Fruit fly (Drosophila melanogaster) whole organism, embryonic: ENCODE measurements around the gene mRpL51.

Source experiments
- Asciz ChIP-seq: fragments of 200-800 bp; sonication (Bioruptor generic); optimal IDR thresholded peaks from 2 replicates; lab custom pipeline; 2017; ENCODE audit warnings: missing biosample characterization, mild to moderate bottlenecking, missing genetic modification characterization, missing genetic modification reagents
- B-H1 ChIP-seq: fragments of 200-800 bp; sonication (Bioruptor generic); IDR thresholded peaks from 3 replicates; pipeline ENCODE4 v1.3.6; 2022; ENCODE audit warnings: missing biosample characterization, missing genetic modification characterization
- CG11560 ChIP-seq: fragments of 200-800 bp; sonication (Bioruptor generic); IDR thresholded peaks from 3 replicates; pipeline ENCODE4 v1.3.6; 2022; ENCODE audit warnings: missing biosample characterization, missing genetic modification characterization
- CG11723 ChIP-seq: fragments of 200-800 bp; sonication (Bioruptor generic); optimal IDR thresholded peaks from 2 replicates; lab custom pipeline; 2017; ENCODE audit warnings: missing biosample characterization, mild to moderate bottlenecking, missing genetic modification characterization
- CG12071 ChIP-seq: fragments of 200-800 bp; sonication (Bioruptor generic); optimal IDR thresholded peaks from 3 replicates; lab custom pipeline; 2018; ENCODE audit warnings: missing biosample characterization, mild to moderate bottlenecking, missing genetic modification characterization
- CG12104 ChIP-seq: fragments of 200-800 bp; sonication (Bioruptor generic); optimal IDR thresholded peaks from 3 replicates; lab custom pipeline; 2016; ENCODE audit warnings: missing biosample characterization, missing genetic modification characterization
- CG12219 ChIP-seq: fragments of 200-800 bp; sonication (Bioruptor generic); optimal IDR thresholded peaks from 3 replicates; lab custom pipeline; 2018; ENCODE audit warnings: missing biosample characterization, mild to moderate bottlenecking, missing genetic modification characterization
- CG12236 ChIP-seq: fragments of 200-800 bp; sonication (Bioruptor generic); optimal IDR thresholded peaks from 2 replicates; lab custom pipeline; 2016; ENCODE audit warnings: missing biosample characterization, missing genetic modification characterization
- CG13624 ChIP-seq: fragments of 200-800 bp; sonication (Bioruptor generic); optimal IDR thresholded peaks from 2 replicates; lab custom pipeline; 2016; ENCODE audit warnings: missing biosample characterization, missing genetic modification characterization
- CG13894 ChIP-seq: fragments of 200-800 bp; sonication (Bioruptor generic); optimal IDR thresholded peaks from 3 replicates; lab custom pipeline; 2018; ENCODE audit warnings: missing biosample characterization, mild to moderate bottlenecking, missing genetic modification characterization, moderate library complexity
- CG14710 ChIP-seq: fragments of 200-800 bp; sonication (Bioruptor generic); optimal IDR thresholded peaks from 3 replicates; lab custom pipeline; 2019; ENCODE audit warnings: missing biosample characterization, mild to moderate bottlenecking, missing genetic modification characterization, moderate library complexity
- CG15011 ChIP-seq: fragments of 200-800 bp; sonication (Bioruptor generic); optimal IDR thresholded peaks from 3 replicates; lab custom pipeline; 2018; ENCODE audit warnings: missing biosample characterization, mild to moderate bottlenecking, missing genetic modification characterization
- CG17612 ChIP-seq: fragments of 200-800 bp; sonication (Bioruptor generic); IDR thresholded peaks from 2 replicates; pipeline ENCODE4 v1.3.6; 2022; ENCODE audit warnings: missing biosample characterization, missing genetic modification characterization
- CG18262 ChIP-seq: fragments of 200-800 bp; optimal IDR thresholded peaks from 3 replicates; lab custom pipeline; 2019; ENCODE audit warnings: missing biosample characterization, mild to moderate bottlenecking, missing genetic modification characterization, moderate library complexity
- CG18764 ChIP-seq: fragments of 200-800 bp; sonication (Bioruptor generic); optimal IDR thresholded peaks from 3 replicates; lab custom pipeline; 2016; ENCODE audit warnings: missing biosample characterization, missing genetic modification characterization
- CG3065 ChIP-seq: fragments of 200-800 bp; sonication (Bioruptor generic); optimal IDR thresholded peaks from 2 replicates; lab custom pipeline; 2016; ENCODE audit warnings: missing biosample characterization, missing genetic modification characterization
- CG31224 ChIP-seq: fragments of 200-800 bp; sonication (Bioruptor generic); IDR thresholded peaks from 2 replicates; pipeline ENCODE4 v1.3.6; 2022; ENCODE audit warnings: missing biosample characterization, missing genetic modification characterization
- CG33557 ChIP-seq: fragments of 200-800 bp; sonication (Bioruptor generic); optimal IDR thresholded peaks from 2 replicates; lab custom pipeline; 2019; ENCODE audit warnings: missing biosample characterization, mild to moderate bottlenecking, missing genetic modification characterization, moderate library complexity
- CG43689 ChIP-seq: fragments of 200-800 bp; sonication (Bioruptor generic); IDR thresholded peaks from 2 replicates; pipeline ENCODE4 v1.3.6; 2022; ENCODE audit warnings: missing biosample characterization, missing genetic modification characterization
- CG4404 ChIP-seq: fragments of 200-800 bp; sonication (Bioruptor generic); IDR thresholded peaks from 2 replicates; pipeline ENCODE4 v1.3.6; 2022; ENCODE audit warnings: missing biosample characterization, missing genetic modification characterization
- CG7928 ChIP-seq: fragments of 200-800 bp; sonication (Bioruptor generic); optimal IDR thresholded peaks from 2 replicates; lab custom pipeline; 2017; ENCODE audit warnings: missing biosample characterization, mild to moderate bottlenecking, missing genetic modification characterization
- CG8290 ChIP-seq, 3 experiments: fragments of 200-800 bp; sonication (Bioruptor generic); optimal IDR thresholded peaks; 2 replicates each; lab custom pipeline; 2016 to 2019; ENCODE audit warnings: missing biosample characterization in 3 of 3, missing genetic modification characterization in 3 of 3, mild to moderate bottlenecking in 2 of 3, moderate library complexity in 1 of 3
- CG9437 ChIP-seq: fragments of 200-800 bp; sonication (Bioruptor generic); optimal IDR thresholded peaks from 2 replicates; lab custom pipeline; 2018; ENCODE audit warnings: missing biosample characterization, mild to moderate bottlenecking, missing genetic modification characterization
- CG9932 ChIP-seq: fragments of 200-800 bp; sonication (Bioruptor generic); IDR thresholded peaks from 2 replicates; pipeline ENCODE4 v1.3.6; 2022; ENCODE audit warnings: missing biosample characterization, missing genetic modification characterization
- Fer1 ChIP-seq: fragments of 200-800 bp; sonication (Bioruptor generic); optimal IDR thresholded peaks from 2 replicates; lab custom pipeline; 2017; ENCODE audit warnings: missing biosample characterization, mild to moderate bottlenecking, missing genetic modification characterization
- HLH4C ChIP-seq: fragments of 200-800 bp; sonication (Bioruptor generic); IDR thresholded peaks from 3 replicates; pipeline ENCODE4 v1.3.6; 2022; ENCODE audit warnings: missing biosample characterization, missing genetic modification characterization; ENCODE audit not compliant: partially characterized antibody
- Hmr ChIP-seq: fragments of 200-800 bp; sonication (Bioruptor generic); optimal IDR thresholded peaks from 3 replicates; lab custom pipeline; 2017; ENCODE audit warnings: mild to moderate bottlenecking, missing biosample characterization, missing genetic modification reagents, missing genetic modification characterization
- Med ChIP-seq: fragments of 200-800 bp; sonication (Bioruptor generic); peaks from one replicate; lab custom pipeline; 2016; ENCODE audit warnings: missing biosample characterization, missing genetic modification characterization, mild to moderate bottlenecking, inconsistent platforms, moderate library complexity
- Meics ChIP-seq: fragments of 200-800 bp; sonication (Bioruptor generic); optimal IDR thresholded peaks from 2 replicates; lab custom pipeline; 2017; ENCODE audit warnings: missing biosample characterization, mild to moderate bottlenecking, missing genetic modification characterization
- NC2α ChIP-seq: fragments of 200-800 bp; sonication (Bioruptor generic); optimal IDR thresholded peaks from 2 replicates; lab custom pipeline; 2016; ENCODE audit warnings: missing biosample characterization, missing genetic modification characterization
- NC2β ChIP-seq: fragments of 200-800 bp; sonication (Bioruptor generic); optimal IDR thresholded peaks from 2 replicates; lab custom pipeline; 2016; ENCODE audit warnings: missing biosample characterization, missing genetic modification characterization
- Ptx1 ChIP-seq: fragments of 200-800 bp; sonication (Bioruptor generic); IDR thresholded peaks from 2 replicates; pipeline ENCODE4 v1.3.6; 2022; ENCODE audit warnings: missing biosample characterization, missing genetic modification characterization
- Sin3A ChIP-seq: fragments of >200 bp; optimal IDR thresholded peaks from 2 replicates; lab custom pipeline; 2018
- ara ChIP-seq: fragments of 200-800 bp; sonication (Bioruptor generic); IDR thresholded peaks from 2 replicates; pipeline ENCODE4 v1.3.6; 2022; ENCODE audit warnings: missing biosample characterization, missing genetic modification characterization
- bab2 ChIP-seq: fragments of 200-800 bp; sonication (Bioruptor generic); optimal IDR thresholded peaks from 2 replicates; lab custom pipeline; 2016; ENCODE audit warnings: missing biosample characterization, missing genetic modification characterization
- caup ChIP-seq: fragments of 200-800 bp; sonication (Bioruptor generic); optimal IDR thresholded peaks from 3 replicates; lab custom pipeline; 2017; ENCODE audit warnings: missing biosample characterization, mild to moderate bottlenecking, missing genetic modification characterization, moderate library complexity; ENCODE audit not compliant: severe bottlenecking
- chm ChIP-seq: fragments of 200-800 bp; sonication (Bioruptor generic); IDR thresholded peaks from 2 replicates; pipeline ENCODE4 v1.3.6; 2022; ENCODE audit warnings: missing biosample characterization, missing genetic modification characterization
- ci ChIP-seq: fragments of 200-800 bp; sonication (Bioruptor generic); IDR thresholded peaks from 3 replicates; pipeline ENCODE4 v1.3.6; 2022; ENCODE audit warnings: missing biosample characterization, missing genetic modification characterization
- gce ChIP-seq: fragments of 200-800 bp; sonication (Bioruptor generic); IDR thresholded peaks from 3 replicates; pipeline ENCODE4 v1.3.6; 2022; ENCODE audit warnings: missing biosample characterization, missing genetic modification characterization
- h ChIP-seq: fragments of >200 bp; optimal IDR thresholded peaks from 2 replicates; lab custom pipeline; 2017
- kay ChIP-seq: fragments of 200-800 bp; sonication (Bioruptor generic); optimal IDR thresholded peaks from 2 replicates; lab custom pipeline; 2016; ENCODE audit warnings: missing biosample characterization, missing genetic modification characterization
- ken ChIP-seq: fragments of 200-800 bp; sonication (Bioruptor generic); IDR thresholded peaks from 3 replicates; pipeline ENCODE4 v1.3.6; 2022; ENCODE audit warnings: missing biosample characterization, missing genetic modification characterization
- klu ChIP-seq: fragments of 200-800 bp; sonication (Bioruptor generic); IDR thresholded peaks from 2 replicates; pipeline ENCODE4 v1.3.6; 2022; ENCODE audit warnings: missing biosample characterization, missing genetic modification characterization
- lbe ChIP-seq: fragments of 200-800 bp; sonication (Bioruptor generic); optimal IDR thresholded peaks from 2 replicates; lab custom pipeline; 2016; ENCODE audit warnings: missing biosample characterization, mild to moderate bottlenecking, missing genetic modification characterization
- luna ChIP-seq: fragments of 200-800 bp; sonication (Bioruptor generic); optimal IDR thresholded peaks from 2 replicates; lab custom pipeline; 2016; ENCODE audit warnings: missing biosample characterization, missing genetic modification characterization
- org-1 ChIP-seq: fragments of 200-800 bp; sonication (Bioruptor generic); optimal IDR thresholded peaks from 2 replicates; lab custom pipeline; 2017; ENCODE audit warnings: missing biosample characterization, missing genetic modification characterization
- pb ChIP-seq: fragments of 200-800 bp; sonication (Bioruptor generic); optimal IDR thresholded peaks from 3 replicates; lab custom pipeline; 2016; ENCODE audit warnings: missing biosample characterization, missing genetic modification characterization
- pros ChIP-seq: fragments of 200-800 bp; sonication (Bioruptor generic); optimal IDR thresholded peaks from 3 replicates; lab custom pipeline; 2019; ENCODE audit warnings: missing biosample characterization, mild to moderate bottlenecking, missing genetic modification characterization, moderate library complexity
- pzg ChIP-seq: fragments of 200-800 bp; sonication (Bioruptor generic); optimal IDR thresholded peaks from 3 replicates; lab custom pipeline; 2018; ENCODE audit warnings: missing biosample characterization, mild to moderate bottlenecking, missing genetic modification characterization, moderate library complexity
- salm ChIP-seq: fragments of 200-800 bp; sonication (Bioruptor generic); optimal IDR thresholded peaks from 2 replicates; lab custom pipeline; 2018; ENCODE audit warnings: missing biosample characterization, mild to moderate bottlenecking, missing genetic modification characterization
- tgo ChIP-seq: fragments of 200-800 bp; sonication (Bioruptor generic); IDR thresholded peaks from 3 replicates; pipeline ENCODE4 v1.3.6; 2022; ENCODE audit warnings: missing biosample characterization, missing genetic modification characterization
- trem ChIP-seq: fragments of 200-800 bp; optimal IDR thresholded peaks from 3 replicates; lab custom pipeline; 2019; ENCODE audit warnings: missing biosample characterization, mild to moderate bottlenecking, missing genetic modification characterization, moderate library complexity
- usp ChIP-seq: fragments of >200 bp; optimal IDR thresholded peaks from 2 replicates; lab custom pipeline; 2017; ENCODE audit warnings: missing biosample characterization, missing genetic modification characterization

mRpL51 gene

dm6 chr2L:8528318-8528717, 11.1 kb upstream of the mRpL51 start, which contains the start of the genes lmgA and lmgB (continued):
- TF ChIP-seq CG7928 (GFP tag; lab: Kevin White, UChicago) (no peak), HLH4C (GFP tag; lab: Robert Waterston, UW) (peak; percentile 97), Hmr (GFP tag; lab: Kevin White, UChicago) (peak; percentile 32), lbe (GFP tag; lab: Kevin White, UChicago) (peak; percentile 54), usp (GFP tag; lab: Kevin White, UChicago) (no peak), CG9932 (GFP tag; lab: Robert Waterston, UW) (peak; percentile 76), Med (GFP tag; lab: Kevin White, UChicago) (peak; percentile 81), Ptx1 (GFP tag; lab: Robert Waterston, UW) (peak; percentile 65), trem (peak; percentile 79), luna (GFP tag; lab: Kevin White, UChicago) (no peak), Fer1 (no peak), CG43689 (GFP tag; lab: Robert Waterston, UW) (no peak), CG12071 (GFP tag; lab: Kevin White, UChicago) (no peak), kay (GFP tag; lab: Kevin White, UChicago) (no peak), CG18764 (GFP tag; lab: Kevin White, UChicago) (peak; percentile 21), NC2β (GFP tag; lab: Kevin White, UChicago) (no peak), CG17612 (GFP tag; lab: Robert Waterston, UW) (no peak), org-1 (no peak), Meics (GFP tag; lab: Kevin White, UChicago) (no peak), CG4404 (no peak), CG13624 (GFP tag; lab: Kevin White, UChicago) (no peak), CG3065 (no peak), CG31224 (GFP tag; lab: Robert Waterston, UW) (no peak), pb (GFP tag; lab: Kevin White, UChicago) (no peak), CG12236 (GFP tag; lab: Kevin White, UChicago) (no peak), CG8290 (GFP tag; optimal IDR thresholded peaks at IDR 0.05; lab: Kevin White, UChicago) (peak; percentile 89), CG8290 (tag; optimal IDR thresholded peaks at IDR 0.05; lab: Kevin White, UChicago) (peak; percentile 45 to 74), Asciz (GFP tag; lab: Kevin White, UChicago) (no peak), CG14710 (tag; lab: Kevin White, UChicago) (peak; percentile 77), tgo (GFP tag; lab: Robert Waterston, UW) (no peak), bab2 (GFP tag; lab: Kevin White, UChicago) (no peak), CG33557 (GFP tag; lab: Kevin White, UChicago) (no peak), CG11560 (tag; lab: Robert Waterston, UW) (no peak), salm (tag; lab: Kevin White, UChicago) (no peak), CG12104 (GFP tag; lab: Kevin White, UChicago) (no peak), NC2α (GFP tag; lab: Kevin White, UChicago) (no peak), B-H1 (GFP tag; lab: Robert Waterston, UW) (no peak), ara (GFP tag; lab: Robert Waterston, UW) (no peak), pzg (GFP tag; lab: Kevin White, UChicago) (peak; percentile 80), CG18262 (tag; lab: Kevin White, UChicago) (peak; percentile 28), klu (no peak), CG11723 (no peak), CG15011 (no peak), gce (GFP tag; lab: Robert Waterston, UW) (no peak), caup (GFP tag; lab: Kevin White, UChicago) (no peak), ci (GFP tag; lab: Robert Waterston, UW) (peak; percentile 36; the same call in 1 of the 3 replicates), CG12219 (GFP tag; lab: Kevin White, UChicago) (no peak), CG13894 (tag; lab: Kevin White, UChicago) (no peak), CG9437 (GFP tag; lab: Kevin White, UChicago) (no peak), h (lab: Kevin White, UChicago) (no peak), Sin3A (lab: Kevin White, UChicago) (peak; percentile 32), pros (GFP tag; lab: Kevin White, UChicago) (no peak), chm (no peak), ken (no peak)
